Worm (Caenorhabditis elegans) whole organism, late embryonic: Measurements from ENCODE around the gene R11F4.1.

Source experiments
- T23F11.4 ChIP-seq: fragments of 200-800 bp; sonication (Bioruptor generic); optimal IDR thresholded peaks from 2 replicates; lab custom pipeline; 2018; ENCODE audit warnings: mild to moderate bottlenecking, missing genetic modification characterization, missing compliant biosample characterization
- ama-1 ChIP-seq: fragments of 150-350 bp; optimal IDR thresholded peaks from 2 replicates; lab custom pipeline; 2014
- dve-1 ChIP-seq: sonication (generic microtip); optimal IDR thresholded peaks from 2 replicates; lab custom pipeline; 2017; ENCODE audit warnings: antibody characterized with exemption, mild to moderate bottlenecking, missing genetic modification characterization, missing compliant biosample characterization
- ets-4 ChIP-seq: sonication (generic microtip); optimal IDR thresholded peaks from 2 replicates; lab custom pipeline; 2016; ENCODE audit warnings: missing genetic modification characterization, missing compliant biosample characterization
- nhr-232 ChIP-seq: sonication (generic microtip); optimal IDR thresholded peaks from 2 replicates; lab custom pipeline; 2016; ENCODE audit warnings: missing genetic modification characterization, missing compliant biosample characterization
- pag-3 ChIP-seq: sonication (generic microtip); optimal IDR thresholded peaks from 2 replicates; lab custom pipeline; 2016; ENCODE audit warnings: missing compliant biosample characterization, missing genetic modification characterization, borderline replicate concordance
- pax-1 ChIP-seq: fragments of 150-350 bp; optimal IDR thresholded peaks from 2 replicates; lab custom pipeline; 2014; ENCODE audit warnings: missing biosample characterization, missing genetic modification characterization
- ref-2 ChIP-seq: sonication (generic microtip); optimal IDR thresholded peaks from 2 replicates; lab custom pipeline; 2016; ENCODE audit warnings: missing genetic modification characterization, missing compliant biosample characterization
- ttx-3 ChIP-seq: sonication (generic microtip); optimal IDR thresholded peaks from 2 replicates; lab custom pipeline; 2016; ENCODE audit warnings: missing genetic modification reagents, missing genetic modification characterization, missing compliant biosample characterization
- unc-86 ChIP-seq: sonication (generic microtip); optimal IDR thresholded peaks from 2 replicates; lab custom pipeline; 2016; ENCODE audit warnings: missing genetic modification characterization, missing compliant biosample characterization
- ztf-16 ChIP-seq: sonication (generic microtip); optimal IDR thresholded peaks from 2 replicates; lab custom pipeline; 2017; ENCODE audit warnings: missing genetic modification characterization, missing compliant biosample characterization

DNA sequence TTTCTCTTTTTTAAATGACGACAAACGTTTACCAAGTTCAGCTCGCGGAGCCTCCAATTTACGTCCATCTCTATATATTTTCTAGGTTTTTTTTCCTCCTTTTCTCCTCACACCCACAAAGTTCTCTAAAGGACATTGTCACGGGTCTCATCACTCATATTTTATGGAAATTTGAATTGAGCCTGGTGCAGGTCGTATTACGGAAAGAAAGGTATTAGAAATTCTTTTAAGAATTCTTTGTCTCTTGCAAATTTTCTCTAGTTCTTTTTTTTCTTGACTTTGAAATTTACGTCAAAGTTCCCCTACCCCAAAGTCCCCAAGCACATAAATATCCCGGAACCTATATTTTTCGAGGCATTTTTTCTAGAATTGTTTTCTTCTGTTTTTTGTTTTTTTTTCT is 26.8 kb downstream of the R11F4.1 start:
- TF ChIP-seq ama-1 (lab: Kevin White, UChicago) (no peak), ttx-3 (tag; lab: Kevin White, UChicago) (no peak), pax-1 (tag; lab: Kevin White, UChicago) (no peak), nhr-232 (tag; lab: Kevin White, UChicago) (no peak), T23F11.4 (GFP tag; lab: Kevin White, UChicago) (no peak), ztf-16 (no peak), ets-4 (tag; lab: Kevin White, UChicago) (no peak), ref-2 (tag; lab: Kevin White, UChicago) (no peak), dve-1 (no peak), unc-86 (no peak), pag-3 (tag; lab: Kevin White, UChicago) (no peak)
